Fruit fly (Drosophila melanogaster): Measurements from ENCODE around the gene Edem2.

Edem2 gene

dm6 chr2L:13165802-13166347, 26.1 kb upstream of the Edem2 start, which contains the start of gene DnaJ-H (continued):
- TF ChIP-seq YL-1 (GFP tag; optimal IDR thresholded peaks at IDR 0.05): peak; percentile 16
- no peak for TF ChIP-seq stwl (tag; optimal IDR thresholded peaks at IDR 0.05)
- no peak for TF ChIP-seq tap (tag; optimal IDR thresholded peaks at IDR 0.05)
- TF ChIP-seq Pdp1 (GFP tag; optimal IDR thresholded peaks at IDR 0.05): no peak
- peak; percentile 1 for TF ChIP-seq Max (GFP tag; optimal IDR thresholded peaks at IDR 0.05)
- TF ChIP-seq stc (GFP tag; IDR thresholded peaks at IDR 0.05): no peak
- TF ChIP-seq NFAT (GFP tag; IDR thresholded peaks at IDR 0.05): no peak
- peak; percentile 10 for TF ChIP-seq CG34376 (GFP tag; optimal IDR thresholded peaks at IDR 0.05)
- no peak for TF ChIP-seq CG10321 (GFP tag; IDR thresholded peaks at IDR 0.05)
- no peak for TF ChIP-seq Dbx (GFP tag; IDR thresholded peaks at IDR 0.05)
- TF ChIP-seq gce (GFP tag; IDR thresholded peaks at IDR 0.05): no peak
- TF ChIP-seq ab (GFP tag; optimal IDR thresholded peaks at IDR 0.05): no peak
- no peak for TF ChIP-seq CG42726 (GFP tag; IDR thresholded peaks at IDR 0.05; ENCODE audit: partially characterized antibody)
- no peak for TF ChIP-seq CG14860 (GFP tag; IDR thresholded peaks at IDR 0.05; ENCODE audit: partially characterized antibody)
- TF ChIP-seq Six4 (GFP tag; optimal IDR thresholded peaks at IDR 0.05): no peak
- no peak for TF ChIP-seq CG31441 (GFP tag; IDR thresholded peaks at IDR 0.05)
- TF ChIP-seq CG4282 (GFP tag; optimal IDR thresholded peaks at IDR 0.05): no peak
- 0 out of 2 replicates have a peak, but pooled peaks have one; percentile 9 for TF ChIP-seq amos (GFP tag; IDR thresholded peaks at IDR 0.05; ENCODE audit: partially characterized antibody)
- no peak for TF ChIP-seq Spps (tag; optimal IDR thresholded peaks at IDR 0.05)
- TF ChIP-seq fru (optimal IDR thresholded peaks at IDR 0.05): no peak
- TF ChIP-seq D (optimal IDR thresholded peaks at IDR 0.05): no peak
- no peak for TF ChIP-seq D (GFP tag; optimal IDR thresholded peaks at IDR 0.05)
- peak; percentile 81 for TF ChIP-seq ewg (GFP tag; optimal IDR thresholded peaks at IDR 0.05)
- TF ChIP-seq CG4360 (GFP tag; IDR thresholded peaks at IDR 0.05): 0 out of 2 replicates have a peak, but pooled peaks have one; percentile 46
- peak; percentile 100 for TF ChIP-seq psq (GFP tag; optimal IDR thresholded peaks at IDR 0.05)
- no peak for TF ChIP-seq Dip2 (GFP tag; IDR thresholded peaks at IDR 0.05)
- TF ChIP-seq NfI (GFP tag; optimal IDR thresholded peaks at IDR 0.05): no peak
- TF ChIP-seq Gug (GFP tag; IDR thresholded peaks at IDR 0.05): no peak
- no peak for TF ChIP-seq CG17912 (GFP tag; optimal IDR thresholded peaks at IDR 0.05)
- no peak for TF ChIP-seq chn (GFP tag; optimal IDR thresholded peaks at IDR 0.05)
- peak; percentile 74 to 93 for TF ChIP-seq Trl (optimal IDR thresholded peaks at IDR 0.05)
- TF ChIP-seq Trl (GFP tag; optimal IDR thresholded peaks at IDR 0.05): no peak
- TF ChIP-seq Vsx1 (GFP tag; optimal IDR thresholded peaks at IDR 0.05): no peak
- TF ChIP-seq NK7.1 (GFP tag; optimal IDR thresholded peaks at IDR 0.05): no peak
- no peak for TF ChIP-seq gro (GFP tag; optimal IDR thresholded peaks at IDR 0.05)
- TF ChIP-seq Hr51 (GFP tag; optimal IDR thresholded peaks at IDR 0.05): no peak
- TF ChIP-seq bigmax (GFP tag; optimal IDR thresholded peaks at IDR 0.05): no peak
- TF ChIP-seq Neu2 (GFP tag; optimal IDR thresholded peaks at IDR 0.05; ENCODE audit: borderline replicate concordance): no peak
- no peak for TF ChIP-seq Elba2 (GFP tag; optimal IDR thresholded peaks at IDR 0.05)
- peak; percentile 65 for TF ChIP-seq cg (GFP tag; optimal IDR thresholded peaks at IDR 0.05)
- TF ChIP-seq CG15073 (GFP tag; optimal IDR thresholded peaks at IDR 0.05): no peak
- no peak for TF ChIP-seq so (GFP tag; IDR thresholded peaks at IDR 0.05)
- no peak for TF ChIP-seq CG16815 (GFP tag; optimal IDR thresholded peaks at IDR 0.05)
- no peak for TF ChIP-seq z (GFP tag; IDR thresholded peaks at IDR 0.05)
- no peak for TF ChIP-seq Med (GFP tag)
- TF ChIP-seq Hr39 (optimal IDR thresholded peaks at IDR 0.05): peak; percentile 83
- peak; percentile 37 for TF ChIP-seq MESR4 (GFP tag; optimal IDR thresholded peaks at IDR 0.05)
- no peak for TF ChIP-seq CG15269 (tag; optimal IDR thresholded peaks at IDR 0.05)
- TF ChIP-seq CG12391 (tag; optimal IDR thresholded peaks at IDR 0.05): no peak
- no peak for TF ChIP-seq Ssrp (tag; optimal IDR thresholded peaks at IDR 0.05)
- no peak for TF ChIP-seq hth (optimal IDR thresholded peaks at IDR 0.05)
- TF ChIP-seq Dp (GFP tag; optimal IDR thresholded peaks at IDR 0.05): peak; percentile 47
